Worm (Caenorhabditis elegans): ENCODE results near the gene ZK185.2.

ZK185.2 gene

ce11 chrIV:4557130-4557529, 20.8 kb downstream of the ZK185.2 start:
- no peak for TF ChIP-seq elt-3 (tag; optimal IDR thresholded peaks at IDR 0.05)

- TF ChIP-seq nhr-237 (tag; optimal IDR thresholded peaks at IDR 0.05) (no peak), ceh-43 (GFP tag; optimal IDR thresholded peaks at IDR 0.05) (no peak), mab-5 (tag; optimal IDR thresholded peaks at IDR 0.05) (no peak), lin-32 (GFP tag; optimal IDR thresholded peaks at IDR 0.05) (no peak), ham-2 (GFP tag; optimal IDR thresholded peaks at IDR 0.05) (no peak), nhr-12 (tag; optimal IDR thresholded peaks at IDR 0.05) (no peak), nhr-28 (tag; optimal IDR thresholded peaks at IDR 0.05) (no peak), bed-3 (GFP tag; optimal IDR thresholded peaks at IDR 0.05) (no peak), ceh-39 (tag; optimal IDR thresholded peaks at IDR 0.05) (no peak)
These were observed 21.4 kb downstream of the ZK185.2 start for ce11 chrIV:4557731-4558130.

- TF ChIP-seq ces-1 (GFP tag; optimal IDR thresholded peaks at IDR 0.05) (no peak), flh-1 (GFP tag; optimal IDR thresholded peaks at IDR 0.05) (no peak), nhr-28 (tag; optimal IDR thresholded peaks at IDR 0.05) (no peak), lin-13 (tag; optimal IDR thresholded peaks at IDR 0.05) (no peak), sem-2 (GFP tag; optimal IDR thresholded peaks at IDR 0.05) (no peak), unc-62 (GFP tag; optimal IDR thresholded peaks at IDR 0.05) (no peak)
These were observed 22.8 kb downstream of the ZK185.2 start for ce11 chrIV:4559160-4559559.

- TF ChIP-seq mep-1 (tag; optimal IDR thresholded peaks at IDR 0.05) (no peak), tbx-8 (GFP tag; optimal IDR thresholded peaks at IDR 0.05) (no peak), ztf-11 (tag; optimal IDR thresholded peaks at IDR 0.05) (no peak), nhr-237 (tag; optimal IDR thresholded peaks at IDR 0.05) (no peak), ham-2 (GFP tag; optimal IDR thresholded peaks at IDR 0.05) (no peak), mab-5 (tag; optimal IDR thresholded peaks at IDR 0.05) (no peak), nhr-76 (tag; optimal IDR thresholded peaks at IDR 0.05) (no peak), lin-13 (tag; optimal IDR thresholded peaks at IDR 0.05) (no peak), blmp-1 (tag; optimal IDR thresholded peaks at IDR 0.05) (no peak), unc-62 (GFP tag; optimal IDR thresholded peaks at IDR 0.05) (no peak), ceh-83 (GFP tag; optimal IDR thresholded peaks at IDR 0.05) (no peak)
These were observed 26.3 kb downstream of the ZK185.2 start, which contains the start of gene igeg-1 for ce11 chrIV:4562599-4563116. Gene igeg-1 (plus strand): TSS chrIV:4562649.

ce11 chrIV:4564541-4564940, 28.2 kb downstream of the ZK185.2 start:
- no peak for TF ChIP-seq sptf-1 (tag; optimal IDR thresholded peaks at IDR 0.05)
- TF ChIP-seq snpc-4 (tag; optimal IDR thresholded peaks at IDR 0.05), result no peak
- no peak for TF ChIP-seq lin-13 (tag; optimal IDR thresholded peaks at IDR 0.05)
- no peak for TF ChIP-seq ceh-39 (tag; optimal IDR thresholded peaks at IDR 0.05)
- no peak for TF ChIP-seq ztf-11 (tag; optimal IDR thresholded peaks at IDR 0.05)
- TF ChIP-seq sem-2 (GFP tag; optimal IDR thresholded peaks at IDR 0.05), result no peak
- no peak for TF ChIP-seq M03D4.4 (tag; optimal IDR thresholded peaks at IDR 0.05)
- no peak for TF ChIP-seq blmp-1 (tag; optimal IDR thresholded peaks at IDR 0.05)
- TF ChIP-seq mab-5 (tag; optimal IDR thresholded peaks at IDR 0.05), result no peak
- TF ChIP-seq cnd-1 (tag; optimal IDR thresholded peaks at IDR 0.05), result no peak
- no peak for TF ChIP-seq elt-1 (tag; optimal IDR thresholded peaks at IDR 0.05; ENCODE audit: borderline replicate concordance, insufficient read depth)
- TF ChIP-seq lsy-2 (tag; optimal IDR thresholded peaks at IDR 0.05), result no peak
- TF ChIP-seq mls-2 (tag; optimal IDR thresholded peaks at IDR 0.05), result no peak
- no peak for TF ChIP-seq tbx-8 (GFP tag; optimal IDR thresholded peaks at IDR 0.05)
- no peak for TF ChIP-seq nhr-237 (tag; optimal IDR thresholded peaks at IDR 0.05)
- TF ChIP-seq nhr-28 (tag; optimal IDR thresholded peaks at IDR 0.05), result no peak
- TF ChIP-seq unc-39 (tag; optimal IDR thresholded peaks at IDR 0.05), result no peak
- TF ChIP-seq ces-1 (GFP tag; optimal IDR thresholded peaks at IDR 0.05), result no peak

ce11 chrIV:4565882-4566281, 29.5 kb downstream of the ZK185.2 start:
- TF ChIP-seq lsy-2 (tag; optimal IDR thresholded peaks at IDR 0.05), result no peak
- TF ChIP-seq blmp-1 (tag; optimal IDR thresholded peaks at IDR 0.05), result no peak
- TF ChIP-seq ceh-43 (GFP tag; optimal IDR thresholded peaks at IDR 0.05), result no peak
